Worm (Caenorhabditis elegans): ENCODE measurements around the gene ZK795.2.

DNA sequence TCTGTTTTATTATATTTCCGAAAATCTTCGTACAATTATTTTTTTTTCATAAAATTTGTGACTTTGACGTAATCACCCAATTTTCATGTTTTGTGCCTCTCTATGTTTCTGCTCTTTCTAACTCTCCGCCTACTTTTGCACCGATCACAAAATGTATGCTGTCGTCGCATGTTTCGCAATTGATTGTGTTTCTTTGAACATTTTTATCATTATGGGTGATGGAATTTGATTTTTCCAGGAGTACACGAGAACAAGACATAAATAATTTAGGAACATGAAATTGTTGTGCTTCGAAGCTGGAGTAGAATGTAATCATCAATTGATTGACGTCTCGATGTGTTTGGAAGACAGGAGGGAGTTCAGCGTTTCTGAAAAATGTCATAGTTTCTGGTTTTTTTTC, 42.2 kb upstream of the ZK795.2 start:
- TF ChIP-seq ama-1 (optimal IDR thresholded peaks at IDR 0.05) (no peak), skn-1 (tag; optimal IDR thresholded peaks at IDR 0.05) (no peak), unc-39 (tag; optimal IDR thresholded peaks at IDR 0.05) (no peak), snpc-4 (tag; optimal IDR thresholded peaks at IDR 0.05) (no peak), unc-55 (GFP tag; optimal IDR thresholded peaks at IDR 0.05) (no peak), blmp-1 (tag; optimal IDR thresholded peaks at IDR 0.05; ENCODE audit: insufficient read depth) (no peak), nhr-77 (tag; optimal IDR thresholded peaks at IDR 0.05) (no peak), elt-1 (tag; optimal IDR thresholded peaks at IDR 0.05) (no peak), sma-3 (GFP tag; optimal IDR thresholded peaks at IDR 0.05) (no peak), lin-39 (tag; optimal IDR thresholded peaks at IDR 0.05) (no peak), ZK546.5 (tag; optimal IDR thresholded peaks at IDR 0.05) (no peak)

Measured in whole organism, L2 larva.